Fruit fly (Drosophila melanogaster) whole organism, prepupa: ENCODE data around the gene CG8851.

ENCODE experiments used
- Blimp-1 ChIP-seq: fragments of 200-800 bp; sonication (Bioruptor generic); optimal IDR thresholded peaks from 3 replicates; lab custom pipeline; 2017; ENCODE audit warnings: missing biosample characterization, missing genetic modification characterization, mild to moderate bottlenecking, moderate library complexity, missing genetic modification reagents
- CG10631 ChIP-seq: fragments of 200-800 bp; sonication (Bioruptor generic); optimal IDR thresholded peaks from 2 replicates; lab custom pipeline; 2016; ENCODE audit warnings: missing biosample characterization, missing genetic modification characterization
- CG10669 ChIP-seq: fragments of 200-800 bp; sonication (Bioruptor generic); optimal IDR thresholded peaks from 3 replicates; lab custom pipeline; 2018; ENCODE audit warnings: missing biosample characterization, mild to moderate bottlenecking, missing genetic modification characterization, moderate library complexity
- CG11762 ChIP-seq: fragments of 200-800 bp; sonication (Bioruptor generic); optimal IDR thresholded peaks from 3 replicates; lab custom pipeline; 2016; ENCODE audit warnings: missing biosample characterization, missing genetic modification characterization; ENCODE audit not compliant: insufficient read depth
- CG11902 ChIP-seq: fragments of 200-800 bp; sonication (Bioruptor generic); optimal IDR thresholded peaks from 3 replicates; lab custom pipeline; 2016; ENCODE audit warnings: missing biosample characterization, missing genetic modification characterization
- CG3032 ChIP-seq: fragments of 200-800 bp; optimal IDR thresholded peaks from 2 replicates; lab custom pipeline; 2019; ENCODE audit warnings: missing biosample characterization, mild to moderate bottlenecking, missing genetic modification characterization, moderate library complexity
- CG31627 ChIP-seq: fragments of 200-800 bp; sonication (Bioruptor generic); optimal IDR thresholded peaks from 3 replicates; lab custom pipeline; 2016; ENCODE audit warnings: missing biosample characterization, missing genetic modification characterization
- CG34406 ChIP-seq: fragments of 200-800 bp; sonication (Bioruptor generic); optimal IDR thresholded peaks from 3 replicates; lab custom pipeline; 2016; ENCODE audit warnings: missing biosample characterization, missing genetic modification characterization
- CG3919 ChIP-seq: fragments of 200-800 bp; sonication (Bioruptor generic); optimal IDR thresholded peaks from 3 replicates; lab custom pipeline; 2016; ENCODE audit warnings: missing biosample characterization, missing genetic modification characterization
- CG4318 ChIP-seq: fragments of 200-800 bp; sonication (Bioruptor generic); optimal IDR thresholded peaks from 3 replicates; lab custom pipeline; 2017; ENCODE audit warnings: missing biosample characterization, mild to moderate bottlenecking, missing genetic modification characterization
- CG6792 ChIP-seq: fragments of 200-800 bp; sonication (Bioruptor generic); optimal IDR thresholded peaks from 3 replicates; lab custom pipeline; 2016; ENCODE audit warnings: missing biosample characterization, missing genetic modification characterization
- CG6854 ChIP-seq: fragments of 200-800 bp; sonication (Bioruptor generic); optimal IDR thresholded peaks from 2 replicates; lab custom pipeline; 2017; ENCODE audit warnings: missing biosample characterization, mild to moderate bottlenecking, missing genetic modification characterization
- CG8119 ChIP-seq: fragments of 200-800 bp; sonication (Bioruptor generic); IDR thresholded peaks from 3 replicates; pipeline ENCODE4 v1.3.6; 2022; ENCODE audit warnings: missing biosample characterization, missing genetic modification characterization
- Eip75B ChIP-seq: fragments of 200-800 bp; sonication (Bioruptor generic); optimal IDR thresholded peaks from 3 replicates; lab custom pipeline; 2016; ENCODE audit warnings: missing biosample characterization, missing genetic modification characterization
- Eip78C ChIP-seq: fragments of 200-800 bp; sonication (Bioruptor generic); peaks from one replicate; lab custom pipeline; 2016; ENCODE audit warnings: missing biosample characterization, missing genetic modification characterization
- Ets21C ChIP-seq: fragments of 200-800 bp; sonication (Bioruptor generic); optimal IDR thresholded peaks from 3 replicates; lab custom pipeline; 2016; ENCODE audit warnings: missing biosample characterization, missing genetic modification characterization
- Ets96B ChIP-seq: fragments of 200-800 bp; optimal IDR thresholded peaks from 2 replicates; lab custom pipeline; 2019; ENCODE audit warnings: missing biosample characterization, mild to moderate bottlenecking, missing genetic modification characterization, moderate library complexity
- Hr38 ChIP-seq: sonication (Bioruptor generic); optimal IDR thresholded peaks from 2 replicates; lab custom pipeline; 2016; ENCODE audit warnings: missing biosample characterization, missing genetic modification characterization
- Hr39 ChIP-seq: fragments of 200-800 bp; sonication (Bioruptor generic); optimal IDR thresholded peaks from 2 replicates; lab custom pipeline; 2016; ENCODE audit warnings: missing biosample characterization, missing genetic modification characterization
- Hr4 ChIP-seq: fragments of 200-800 bp; sonication (Bioruptor generic); optimal IDR thresholded peaks from 3 replicates; lab custom pipeline; 2016; ENCODE audit warnings: missing biosample characterization, missing genetic modification characterization
- Lpt ChIP-seq: fragments of 200-800 bp; sonication (Bioruptor generic); optimal IDR thresholded peaks from 3 replicates; lab custom pipeline; 2016; ENCODE audit warnings: missing biosample characterization, missing genetic modification characterization
- Met ChIP-seq: fragments of 200-800 bp; sonication (Bioruptor generic); optimal IDR thresholded peaks from 3 replicates; lab custom pipeline; 2016; ENCODE audit warnings: missing biosample characterization, missing genetic modification characterization
- OdsH ChIP-seq: fragments of 200-800 bp; sonication (Bioruptor generic); optimal IDR thresholded peaks from 3 replicates; lab custom pipeline; 2016; ENCODE audit warnings: missing biosample characterization, missing genetic modification characterization
- Sox102F ChIP-seq: fragments of 200-800 bp; sonication (Bioruptor generic); optimal IDR thresholded peaks from 2 replicates; lab custom pipeline; 2016; ENCODE audit warnings: missing biosample characterization, mild to moderate bottlenecking, missing genetic modification characterization
- Sox15 ChIP-seq: fragments of 200-800 bp; sonication (Bioruptor generic); optimal IDR thresholded peaks from 3 replicates; lab custom pipeline; 2016; ENCODE audit warnings: missing biosample characterization, missing genetic modification characterization
- achi ChIP-seq: fragments of 200-800 bp; sonication (Bioruptor generic); optimal IDR thresholded peaks from 3 replicates; lab custom pipeline; 2016; ENCODE audit warnings: missing biosample characterization, missing genetic modification characterization
- acj6 ChIP-seq: fragments of 200-800 bp; sonication (Bioruptor generic); optimal IDR thresholded peaks from 3 replicates; lab custom pipeline; 2016; ENCODE audit warnings: missing biosample characterization, missing genetic modification characterization
- cyc ChIP-seq: fragments of 200-800 bp; sonication (Bioruptor generic); optimal IDR thresholded peaks from 3 replicates; lab custom pipeline; 2016; ENCODE audit warnings: missing biosample characterization, missing genetic modification characterization
- dac ChIP-seq: fragments of 200-800 bp; sonication (Bioruptor generic); optimal IDR thresholded peaks from 2 replicates; lab custom pipeline; 2017; ENCODE audit warnings: missing biosample characterization, mild to moderate bottlenecking, missing genetic modification characterization
- dsx ChIP-seq: fragments of 200-800 bp; optimal IDR thresholded peaks from 3 replicates; lab custom pipeline; 2019; ENCODE audit warnings: missing biosample characterization, mild to moderate bottlenecking, missing genetic modification characterization, moderate library complexity; ENCODE audit not compliant: poor library complexity, severe bottlenecking
- eg ChIP-seq: fragments of 200-800 bp; sonication (Bioruptor generic); IDR thresholded peaks from 3 replicates; pipeline ENCODE4 v1.3.6; 2022; ENCODE audit warnings: missing biosample characterization, missing genetic modification characterization
- esn ChIP-seq: fragments of 200-800 bp; sonication (Bioruptor generic); optimal IDR thresholded peaks from 2 replicates; lab custom pipeline; 2016; ENCODE audit warnings: missing biosample characterization, mild to moderate bottlenecking, missing genetic modification characterization, moderate library complexity
- fd59A ChIP-seq: fragments of 200-800 bp; sonication (Bioruptor generic); optimal IDR thresholded peaks from 2 replicates; lab custom pipeline; 2017; ENCODE audit warnings: missing biosample characterization, mild to moderate bottlenecking, missing genetic modification characterization, missing genetic modification reagents
- fd85E ChIP-seq: fragments of 200-800 bp; sonication (Bioruptor generic); optimal IDR thresholded peaks from 3 replicates; lab custom pipeline; 2016; ENCODE audit warnings: missing biosample characterization, missing genetic modification characterization
- lz ChIP-seq: fragments of 200-800 bp; sonication (Bioruptor generic); optimal IDR thresholded peaks from 3 replicates; lab custom pipeline; 2016; ENCODE audit warnings: missing biosample characterization, missing genetic modification characterization
- net ChIP-seq: fragments of 200-800 bp; sonication (Bioruptor generic); optimal IDR thresholded peaks from 3 replicates; lab custom pipeline; 2016; ENCODE audit warnings: missing biosample characterization, missing genetic modification characterization
- salr ChIP-seq, 2 experiments: fragments of 200-800 bp; sonication (Bioruptor generic); optimal IDR thresholded peaks; 3 replicates each; lab custom pipeline; 2016 to 2018; ENCODE audit warnings: missing biosample characterization in 2 of 2, missing genetic modification characterization in 2 of 2, mild to moderate bottlenecking in 1 of 2
- svp ChIP-seq: fragments of 200-800 bp; sonication (Bioruptor generic); peaks from one replicate; lab custom pipeline; 2016; ENCODE audit warnings: missing biosample characterization, missing genetic modification characterization
- topi ChIP-seq: fragments of 200-800 bp; sonication (Bioruptor generic); optimal IDR thresholded peaks from 3 replicates; lab custom pipeline; 2016; ENCODE audit warnings: missing biosample characterization, missing genetic modification characterization
- vri ChIP-seq: fragments of 200-800 bp; sonication (Bioruptor generic); optimal IDR thresholded peaks from 3 replicates; lab custom pipeline; 2016; ENCODE audit warnings: missing biosample characterization, mild to moderate bottlenecking, missing genetic modification characterization

Gene CG8851

dm6 chr2L:3519551-3519950 lies at the start of gene CG8851, which contains the start of gene CG3213:
CG8851 (plus strand) TSS chr2L:3519677.
CG3213 (minus strand) TSS chr2L:3519651.
- no peak for TF ChIP-seq Lpt
- TF ChIP-seq Hr4, result no peak
- TF ChIP-seq Sox102F (GFP tag; lab: Kevin White, UChicago), result no peak
- TF ChIP-seq Hr38 (GFP tag; lab: Kevin White, UChicago), result no peak
- TF ChIP-seq CG11762 (GFP tag; lab: Kevin White, UChicago), result no peak
- no peak for TF ChIP-seq dac (GFP tag; lab: Kevin White, UChicago)
- TF ChIP-seq CG3032 (tag; lab: Kevin White, UChicago), result no peak
- TF ChIP-seq CG6854 (GFP tag; lab: Kevin White, UChicago), result no peak
- TF ChIP-seq CG11902, result no peak
- no peak for TF ChIP-seq fd85E (GFP tag; lab: Kevin White, UChicago)
- TF ChIP-seq topi (GFP tag; lab: Kevin White, UChicago), result no peak
- TF ChIP-seq CG4318, result no peak
- no peak for TF ChIP-seq Hr39 (GFP tag; lab: Kevin White, UChicago)
- no peak for TF ChIP-seq Ets21C (GFP tag; lab: Kevin White, UChicago)
- no peak for TF ChIP-seq CG3919 (GFP tag; lab: Kevin White, UChicago)
- no peak for TF ChIP-seq vri (GFP tag; lab: Kevin White, UChicago)
- TF ChIP-seq Eip75B (GFP tag; lab: Kevin White, UChicago), result no peak

DNA sequence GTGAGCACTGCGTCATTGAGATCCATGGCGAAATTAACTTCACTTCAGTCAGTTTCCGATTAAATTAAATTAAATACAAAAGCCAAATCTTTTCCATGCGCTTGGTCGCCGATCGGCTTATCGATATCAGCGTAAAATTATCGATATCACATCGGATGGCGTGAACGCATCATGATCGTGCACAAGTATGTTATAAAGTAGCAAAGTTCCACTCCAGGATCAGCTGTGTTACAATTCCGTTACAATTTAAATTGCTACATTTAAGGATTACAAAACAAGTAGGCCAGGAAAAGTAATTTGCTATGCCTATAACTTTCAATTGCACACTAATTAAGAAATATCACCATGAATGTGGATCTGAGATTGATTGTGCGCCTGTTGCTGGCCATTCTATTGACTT lies 49.6 kb upstream of the CG8851 start, which contains the start of the genes Pif1 and CG31776:
Pif1 (minus strand) TSS at position 136 of the 400 bp plus-strand sequence.
CG31776 (plus strand) TSS at position 314 of the 400 bp plus-strand sequence.
- no peak for TF ChIP-seq Met (GFP tag; lab: Kevin White, UChicago)
- no peak for TF ChIP-seq Hr39 (GFP tag; lab: Kevin White, UChicago)
- no peak for TF ChIP-seq fd59A (GFP tag; lab: Kevin White, UChicago)
- no peak for TF ChIP-seq CG10631 (GFP tag; lab: Kevin White, UChicago)
- TF ChIP-seq CG8119 (GFP tag; lab: Robert Waterston, UW), result no peak
- no peak for TF ChIP-seq achi (GFP tag; lab: Kevin White, UChicago)
- no peak for TF ChIP-seq Blimp-1 (GFP tag; lab: Kevin White, UChicago)

dm6 chr2L:3472242-3472641 lies 47.2 kb upstream of the CG8851 start, which contains the start of gene Pgant4:
Pgant4 (plus strand) TSS chr2L:3472603.
- TF ChIP-seq Blimp-1 (GFP tag; lab: Kevin White, UChicago) (no peak), CG3032 (tag; lab: Kevin White, UChicago) (peak; percentile 2), Sox15 (no peak), net (GFP tag; lab: Kevin White, UChicago) (no peak), Hr39 (GFP tag; lab: Kevin White, UChicago) (peak; percentile 41), cyc (GFP tag; lab: Kevin White, UChicago) (peak; percentile 63), salr (GFP tag; optimal IDR thresholded peaks at IDR 0.05; lab: Kevin White, UChicago) (peak in 1 of 2 experiments; percentile 2), Lpt (no peak), CG31627 (peak; percentile 58), achi (GFP tag; lab: Kevin White, UChicago) (no peak), CG34406 (no peak), OdsH (GFP tag; lab: Kevin White, UChicago) (no peak), dsx (GFP tag; lab: Kevin White, UChicago) (no peak), esn (GFP tag; lab: Kevin White, UChicago) (peak; percentile 57), topi (GFP tag; lab: Kevin White, UChicago) (peak; percentile 15), CG6792 (GFP tag; lab: Kevin White, UChicago) (peak; percentile 13), lz (peak; percentile 60), Hr38 (GFP tag; lab: Kevin White, UChicago) (no peak), vri (GFP tag; lab: Kevin White, UChicago) (no peak)
- TF ChIP-seq, all 60 proteins: peak for 9

DNA sequence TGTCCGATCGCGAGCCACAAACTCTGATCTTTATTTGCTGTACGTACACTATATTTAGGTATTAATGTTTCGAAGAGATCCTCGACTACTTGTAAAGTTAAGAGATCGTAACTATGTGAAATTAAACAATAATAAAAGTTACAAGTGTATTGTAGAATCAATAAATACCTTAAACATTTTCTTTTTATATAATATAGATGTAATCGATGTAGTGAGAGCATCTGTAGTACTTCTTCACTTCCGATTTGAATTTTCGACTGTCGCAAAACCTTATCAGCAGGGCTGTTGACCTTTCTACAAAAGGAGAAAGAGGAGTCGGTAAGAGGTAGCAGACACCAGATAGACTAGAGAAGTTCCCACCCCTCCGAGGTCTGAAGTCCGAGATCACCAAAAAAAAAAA lies 44.3 kb upstream of the CG8851 start:
- peak; percentile 15 for TF ChIP-seq cyc (GFP tag; lab: Kevin White, UChicago)
- peak; percentile 28 for TF ChIP-seq lz
- TF ChIP-seq Eip78C (GFP tag; lab: Kevin White, UChicago), result peak; percentile 81
- peak; percentile 18 for TF ChIP-seq CG31627
- TF ChIP-seq acj6 (GFP tag; lab: Kevin White, UChicago), result peak; percentile 2
- peak; percentile 2 for TF ChIP-seq CG10669 (GFP tag; lab: Kevin White, UChicago)
- peak; percentile 27 for TF ChIP-seq topi (GFP tag; lab: Kevin White, UChicago)
- peak; percentile 5 for TF ChIP-seq Hr39 (GFP tag; lab: Kevin White, UChicago)
- TF ChIP-seq esn (GFP tag; lab: Kevin White, UChicago), result peak; percentile 56
- peak; percentile 99 for TF ChIP-seq svp (GFP tag; lab: Kevin White, UChicago)
- TF ChIP-seq fd59A (GFP tag; lab: Kevin White, UChicago), result no peak
- no peak for TF ChIP-seq eg
- no peak for TF ChIP-seq Met (GFP tag; lab: Kevin White, UChicago)
- peak; percentile 17 for TF ChIP-seq CG3032 (tag; lab: Kevin White, UChicago)
- peak; percentile 21 for TF ChIP-seq Ets96B (tag; lab: Kevin White, UChicago)
